Fruit fly (Drosophila melanogaster): ENCODE results near the gene CG9175.

Gene CG9175

dm6 chr2L:6124815-6125214 is 26.0 kb upstream of the CG9175 start, which contains the start of gene Arpc4 (continued):
- TF ChIP-seq CG13123 (GFP tag; optimal IDR thresholded peaks at IDR 0.05) (no peak), ham (GFP tag; IDR thresholded peaks at IDR 0.05) (no peak), CG11093 (GFP tag; IDR thresholded peaks at IDR 0.05) (0 out of 3 replicates have a peak, but pooled peaks have one; percentile 16), CG11696 (GFP tag; IDR thresholded peaks at IDR 0.05) (no peak), CG1603 (tag; optimal IDR thresholded peaks at IDR 0.05) (peak; percentile 79), CG10366 (GFP tag; IDR thresholded peaks at IDR 0.05) (peak; percentile 74), CG17568 (GFP tag; optimal IDR thresholded peaks at IDR 0.05) (no peak), CG12236 (GFP tag; optimal IDR thresholded peaks at IDR 0.05) (no peak), Ets97D (GFP tag; optimal IDR thresholded peaks at IDR 0.05) (peak; percentile 57), CG4820 (GFP tag; optimal IDR thresholded peaks at IDR 0.05) (peak; percentile 22), CG8478 (optimal IDR thresholded peaks at IDR 0.05) (no peak), Dll (GFP tag; IDR thresholded peaks at IDR 0.05; ENCODE audit: partially characterized antibody) (no peak), bbx (GFP tag; IDR thresholded peaks at IDR 0.05; ENCODE audit: partially characterized antibody) (no peak), Ptx1 (GFP tag; IDR thresholded peaks at IDR 0.05) (peak; percentile 80), Bdp1 (GFP tag; optimal IDR thresholded peaks at IDR 0.05) (no peak), CG13287 (GFP tag; IDR thresholded peaks at IDR 0.05; ENCODE audit: partially characterized antibody) (no peak), CG31224 (GFP tag; IDR thresholded peaks at IDR 0.05) (no peak), dmrt99B (tag; optimal IDR thresholded peaks at IDR 0.05) (no peak), unpg (GFP tag; optimal IDR thresholded peaks at IDR 0.05) (no peak), CG14441 (GFP tag; IDR thresholded peaks at IDR 0.05) (no peak), CG6254 (GFP tag; optimal IDR thresholded peaks at IDR 0.05) (no peak), zf30C (GFP tag; optimal IDR thresholded peaks at IDR 0.05) (no peak)

dm6 chr2L:6118212-6118611 is 19.4 kb upstream of the CG9175 start, which contains the start of gene CG31642:
TSS of gene CG31642 (plus strand) at chr2L:6118512.
- TF ChIP-seq CG6765 (GFP tag; optimal IDR thresholded peaks at IDR 0.05) (no peak), trem (tag; optimal IDR thresholded peaks at IDR 0.05) (peak; percentile 31), knrl (GFP tag; IDR thresholded peaks at IDR 0.05; ENCODE audit: partially characterized antibody) (no peak), pzg (GFP tag; optimal IDR thresholded peaks at IDR 0.05) (no peak), stwl (tag; optimal IDR thresholded peaks at IDR 0.05) (peak; percentile 23), ken (GFP tag; IDR thresholded peaks at IDR 0.05) (no peak), zfh1 (GFP tag; IDR thresholded peaks at IDR 0.05) (no peak), vvl (GFP tag; IDR thresholded peaks at IDR 0.05) (no peak)

- TF ChIP-seq hb (GFP tag; IDR thresholded peaks at IDR 0.05; ENCODE audit: partially characterized antibody) (no peak), onecut (GFP tag; IDR thresholded peaks at IDR 0.05) (peak; percentile 89), CG12391 (tag; optimal IDR thresholded peaks at IDR 0.05) (no peak), CG8388 (GFP tag; optimal IDR thresholded peaks at IDR 0.05) (no peak), CG6854 (GFP tag; optimal IDR thresholded peaks at IDR 0.05) (no peak), abd-A (tag; optimal IDR thresholded peaks at IDR 0.05) (peak; percentile 33)
Observed at dm6 chr2L:6110781-6111180, 12.0 kb upstream of the CG9175 start.

- TF ChIP-seq bsh (GFP tag; optimal IDR thresholded peaks at IDR 0.05), result no peak
- no peak for TF ChIP-seq CG7786 (GFP tag; optimal IDR thresholded peaks at IDR 0.05)
- TF ChIP-seq ham (GFP tag; IDR thresholded peaks at IDR 0.05), result no peak
- TF ChIP-seq CG17612 (GFP tag; IDR thresholded peaks at IDR 0.05), result no peak
- 0 out of 2 replicates have a peak, but pooled peaks have one; percentile 9 for TF ChIP-seq CG42726 (GFP tag; IDR thresholded peaks at IDR 0.05; ENCODE audit: partially characterized antibody)
- peak; percentile 73 for TF ChIP-seq Med (GFP tag)
- TF ChIP-seq CG11456 (GFP tag; IDR thresholded peaks at IDR 0.05), result no peak
- no peak for TF ChIP-seq CoRest (tag; optimal IDR thresholded peaks at IDR 0.05)
- no peak for TF ChIP-seq CG11093 (GFP tag; IDR thresholded peaks at IDR 0.05)
- TF ChIP-seq CG15479 (GFP tag; optimal IDR thresholded peaks at IDR 0.05), result no peak
- TF ChIP-seq HLH3B (GFP tag; IDR thresholded peaks at IDR 0.05), result no peak
- no peak for TF ChIP-seq cato (GFP tag; optimal IDR thresholded peaks at IDR 0.05; ENCODE audit: borderline replicate concordance)
- TF ChIP-seq chinmo (GFP tag; IDR thresholded peaks at IDR 0.05; ENCODE audit: partially characterized antibody), result 0 out of 4 replicates have a peak, but pooled peaks have one; percentile 31
- peak; percentile 72 for TF ChIP-seq crol (GFP tag; IDR thresholded peaks at IDR 0.05)
Observed at dm6 chr2L:6109313-6109847, 10.6 kb upstream of the CG9175 start.
